Fruit fly (Drosophila melanogaster) whole organism, embryonic: ENCODE results near the gene peng.
A peak's percentile ranks its signal among the peaks of the same experiment; 100 is the strongest.

Experiments used
- Atf3 ChIP-seq: fragments of 200-800 bp; sonication (Bioruptor generic); optimal IDR thresholded peaks from 3 replicates; lab custom pipeline; 2016; ENCODE audit warnings: missing biosample characterization, missing genetic modification characterization
- BtbVII ChIP-seq: fragments of 200-800 bp; sonication (Bioruptor generic); optimal IDR thresholded peaks from 3 replicates; lab custom pipeline; 2017; ENCODE audit warnings: missing biosample characterization, mild to moderate bottlenecking, missing genetic modification characterization
- CG1233 ChIP-seq: fragments of 200-800 bp; sonication (Bioruptor generic); optimal IDR thresholded peaks from 4 replicates; lab custom pipeline; 2018; ENCODE audit warnings: missing biosample characterization, mild to moderate bottlenecking, missing genetic modification characterization
- CG13775 ChIP-seq: fragments of 200-800 bp; sonication (Bioruptor generic); optimal IDR thresholded peaks from 3 replicates; lab custom pipeline; 2017; ENCODE audit warnings: missing biosample characterization, mild to moderate bottlenecking, missing genetic modification characterization
- CG2202 ChIP-seq: fragments of 200-800 bp; sonication (Bioruptor generic); optimal IDR thresholded peaks from 2 replicates; lab custom pipeline; 2018; ENCODE audit warnings: missing biosample characterization, mild to moderate bottlenecking, missing genetic modification characterization
- CG30431 ChIP-seq: fragments of 200-800 bp; sonication (Bioruptor generic); optimal IDR thresholded peaks from 2 replicates; lab custom pipeline; 2017; ENCODE audit warnings: missing biosample characterization, missing genetic modification characterization
- CG31365 ChIP-seq: fragments of 200-800 bp; sonication (Bioruptor generic); optimal IDR thresholded peaks from 2 replicates; lab custom pipeline; 2018; ENCODE audit warnings: missing biosample characterization, mild to moderate bottlenecking, missing genetic modification characterization
- CG32767 ChIP-seq: fragments of 200-800 bp; sonication (Bioruptor generic); IDR thresholded peaks from 2 replicates; pipeline ENCODE4 v1.3.6; 2022; ENCODE audit warnings: missing biosample characterization, missing genetic modification characterization
- CG3838 ChIP-seq: fragments of 200-800 bp; sonication (Bioruptor generic); optimal IDR thresholded peaks from 3 replicates; lab custom pipeline; 2016; ENCODE audit warnings: missing biosample characterization, missing genetic modification characterization
- CG5180 ChIP-seq: fragments of 200-800 bp; sonication (Bioruptor generic); optimal IDR thresholded peaks from 3 replicates; lab custom pipeline; 2017; ENCODE audit warnings: missing biosample characterization, missing genetic modification characterization, mild to moderate bottlenecking, moderate library complexity, missing genetic modification reagents
- CG6254 ChIP-seq: fragments of 200-800 bp; sonication (Bioruptor generic); optimal IDR thresholded peaks from 3 replicates; lab custom pipeline; 2017; ENCODE audit warnings: mild to moderate bottlenecking, missing biosample characterization, missing genetic modification reagents, missing genetic modification characterization
- CG9876 ChIP-seq: fragments of 200-800 bp; sonication (Bioruptor generic); optimal IDR thresholded peaks from 2 replicates; lab custom pipeline; 2016; ENCODE audit warnings: missing biosample characterization, missing genetic modification characterization
- CTCF ChIP-seq: fragments of 200-800 bp; sonication (Bioruptor generic); optimal IDR thresholded peaks from 2 replicates; lab custom pipeline; 2017; ENCODE audit warnings: missing biosample characterization, mild to moderate bottlenecking, missing genetic modification characterization, moderate library complexity
- Dbx ChIP-seq: fragments of 200-800 bp; sonication (Bioruptor generic); IDR thresholded peaks from 3 replicates; pipeline ENCODE4 v1.3.6; 2022; ENCODE audit warnings: missing biosample characterization, missing genetic modification characterization
- Deaf1 ChIP-seq: fragments of 200-800 bp; optimal IDR thresholded peaks from 3 replicates; lab custom pipeline; 2019; ENCODE audit warnings: missing biosample characterization, mild to moderate bottlenecking, missing genetic modification characterization, moderate library complexity
- E2f2 ChIP-seq: fragments of 200-800 bp; sonication (Bioruptor generic); IDR thresholded peaks from 2 replicates; pipeline ENCODE4 v1.3.6; 2022; ENCODE audit warnings: missing biosample characterization, missing genetic modification characterization
- GATAe ChIP-seq: fragments of 200-800 bp; sonication (Bioruptor generic); conservative IDR thresholded peaks from 2 replicates; pipeline ENCODE4 v1.3.6; 2022; ENCODE audit warnings: missing biosample characterization, missing genetic modification characterization
- HLH3B ChIP-seq: fragments of 200-800 bp; sonication (Bioruptor generic); IDR thresholded peaks from 2 replicates; pipeline ENCODE4 v1.3.6; 2022; ENCODE audit warnings: missing biosample characterization, missing genetic modification characterization
- Hmr ChIP-seq: fragments of 200-800 bp; sonication (Bioruptor generic); optimal IDR thresholded peaks from 3 replicates; lab custom pipeline; 2017; ENCODE audit warnings: mild to moderate bottlenecking, missing biosample characterization, missing genetic modification reagents, missing genetic modification characterization
- Hr3 ChIP-seq: fragments of 200-800 bp; sonication (Bioruptor generic); optimal IDR thresholded peaks from 3 replicates; lab custom pipeline; 2016; ENCODE audit warnings: missing biosample characterization, missing genetic modification characterization
- Hr39 ChIP-seq: fragments of >200 bp; optimal IDR thresholded peaks from 2 replicates; lab custom pipeline; 2017
- Rx ChIP-seq: fragments of 200-800 bp; sonication (Bioruptor generic); IDR thresholded peaks from 2 replicates; pipeline ENCODE4 v1.3.6; 2022; ENCODE audit warnings: missing biosample characterization, missing genetic modification characterization
- Sry-δ ChIP-seq: fragments of 200-800 bp; sonication (Bioruptor generic); optimal IDR thresholded peaks from 2 replicates; lab custom pipeline; 2016; ENCODE audit warnings: missing biosample characterization, missing genetic modification characterization
- Trl ChIP-seq, 3 experiments: fragments of >200 bp in 2 of 3; fragments of 200-800 bp in 1 of 3; sonication (Bioruptor generic) in 1 of 3; optimal IDR thresholded peaks; 2 replicates in 1 of 3; 3 replicates in 2 of 3; lab custom pipeline; 2016 to 2017; ENCODE audit warnings: missing biosample characterization in 1 of 3, missing genetic modification characterization in 1 of 3
- Usf ChIP-seq: fragments of 200-800 bp; sonication (Bioruptor generic); optimal IDR thresholded peaks from 2 replicates; lab custom pipeline; 2017; ENCODE audit warnings: missing genotype, missing biosample characterization, missing genetic modification characterization
- bab2 ChIP-seq: fragments of 200-800 bp; sonication (Bioruptor generic); optimal IDR thresholded peaks from 2 replicates; lab custom pipeline; 2016; ENCODE audit warnings: missing biosample characterization, missing genetic modification characterization
- croc ChIP-seq: fragments of 200-800 bp; sonication (Bioruptor generic); conservative IDR thresholded peaks from 3 replicates; pipeline ENCODE4 v1.3.6; 2022; ENCODE audit warnings: missing biosample characterization, missing genetic modification characterization
- da ChIP-seq: fragments of 200-800 bp; sonication (Bioruptor generic); optimal IDR thresholded peaks from 2 replicates; lab custom pipeline; 2016; ENCODE audit warnings: missing biosample characterization, missing genetic modification characterization
- exex ChIP-seq: fragments of 200-800 bp; sonication (Bioruptor generic); optimal IDR thresholded peaks from 4 replicates; lab custom pipeline; 2018; ENCODE audit warnings: missing biosample characterization, mild to moderate bottlenecking, missing genetic modification characterization, moderate library complexity
- fu2 ChIP-seq: fragments of 200-800 bp; sonication (Bioruptor generic); optimal IDR thresholded peaks from 2 replicates; lab custom pipeline; 2016; ENCODE audit warnings: missing biosample characterization, missing genetic modification characterization
- gcm2 ChIP-seq: fragments of 200-800 bp; sonication (Bioruptor generic); optimal IDR thresholded peaks from 2 replicates; lab custom pipeline; 2016; ENCODE audit warnings: missing biosample characterization, missing genetic modification characterization
- gem ChIP-seq: fragments of 200-800 bp; sonication (Bioruptor generic); optimal IDR thresholded peaks from 2 replicates; lab custom pipeline; 2019; ENCODE audit warnings: missing biosample characterization, mild to moderate bottlenecking, missing genetic modification characterization, moderate library complexity
- gfzf ChIP-seq: fragments of 200-800 bp; sonication (Bioruptor generic); optimal IDR thresholded peaks from 2 replicates; lab custom pipeline; 2016; ENCODE audit warnings: missing biosample characterization, mild to moderate bottlenecking, missing genetic modification characterization, moderate library complexity
- grn ChIP-seq: fragments of 200-800 bp; sonication (Bioruptor generic); optimal IDR thresholded peaks from 3 replicates; lab custom pipeline; 2017; ENCODE audit warnings: missing biosample characterization, missing genetic modification characterization
- gt ChIP-seq: fragments of 200-800 bp; sonication (Bioruptor generic); IDR thresholded peaks from 2 replicates; pipeline ENCODE4 v1.3.6; 2022; ENCODE audit warnings: missing biosample characterization, missing genetic modification characterization
- inv ChIP-seq: fragments of 200-800 bp; sonication (Bioruptor generic); IDR thresholded peaks from 2 replicates; pipeline ENCODE4 v1.3.6; 2022; ENCODE audit warnings: missing biosample characterization, missing genetic modification characterization; ENCODE audit not compliant: partially characterized antibody
- luna ChIP-seq: fragments of 200-800 bp; sonication (Bioruptor generic); optimal IDR thresholded peaks from 2 replicates; lab custom pipeline; 2016; ENCODE audit warnings: missing biosample characterization, missing genetic modification characterization
- nerfin-1 ChIP-seq: fragments of 200-800 bp; sonication (Bioruptor generic); optimal IDR thresholded peaks from 3 replicates; lab custom pipeline; 2019; ENCODE audit warnings: missing biosample characterization, mild to moderate bottlenecking, missing genetic modification characterization, moderate library complexity
- odd ChIP-seq: fragments of 200-800 bp; sonication (Bioruptor generic); optimal IDR thresholded peaks from 2 replicates; lab custom pipeline; 2017; ENCODE audit warnings: missing biosample characterization, mild to moderate bottlenecking, missing genetic modification characterization
- pfk ChIP-seq: fragments of 200-800 bp; sonication (Bioruptor generic); optimal IDR thresholded peaks from 2 replicates; lab custom pipeline; 2018; ENCODE audit warnings: missing biosample characterization, mild to moderate bottlenecking, missing genetic modification characterization, moderate library complexity
- ranshi ChIP-seq: fragments of 200-800 bp; sonication (Bioruptor generic); IDR thresholded peaks from 2 replicates; pipeline ENCODE4 v1.3.6; 2022; ENCODE audit warnings: missing biosample characterization, missing genetic modification characterization
- repo ChIP-seq: fragments of 200-800 bp; sonication (Bioruptor generic); optimal IDR thresholded peaks from 2 replicates; lab custom pipeline; 2016; ENCODE audit warnings: missing biosample characterization, missing genetic modification characterization
- row ChIP-seq: fragments of 200-800 bp; sonication (Bioruptor generic); IDR thresholded peaks from 3 replicates; pipeline ENCODE4 v1.3.6; 2022; ENCODE audit warnings: missing biosample characterization, missing genetic modification characterization
- salm ChIP-seq: fragments of 200-800 bp; sonication (Bioruptor generic); optimal IDR thresholded peaks from 2 replicates; lab custom pipeline; 2018; ENCODE audit warnings: missing biosample characterization, mild to moderate bottlenecking, missing genetic modification characterization
- schlank ChIP-seq: fragments of 200-800 bp; sonication (Bioruptor generic); optimal IDR thresholded peaks from 2 replicates; lab custom pipeline; 2018; ENCODE audit warnings: missing biosample characterization, mild to moderate bottlenecking, missing genetic modification characterization
- sima ChIP-seq: fragments of 200-800 bp; sonication (Bioruptor generic); optimal IDR thresholded peaks from 2 replicates; lab custom pipeline; 2016; ENCODE audit warnings: missing biosample characterization, missing genetic modification characterization
- slp2 ChIP-seq: fragments of 200-800 bp; sonication (Bioruptor generic); optimal IDR thresholded peaks from 2 replicates; lab custom pipeline; 2016; ENCODE audit warnings: missing biosample characterization, missing genetic modification characterization
- tin ChIP-seq: fragments of 200-800 bp; sonication (Bioruptor generic); optimal IDR thresholded peaks from 3 replicates; lab custom pipeline; 2016; ENCODE audit warnings: missing biosample characterization, missing genetic modification characterization
- vnd ChIP-seq: fragments of 200-800 bp; sonication (Bioruptor generic); IDR thresholded peaks from 3 replicates; pipeline ENCODE4 v1.3.6; 2022; ENCODE audit warnings: missing biosample characterization, missing genetic modification characterization; ENCODE audit not compliant: partially characterized antibody
- vvl ChIP-seq: fragments of 200-800 bp; sonication (Bioruptor generic); IDR thresholded peaks from 2 replicates; pipeline ENCODE4 v1.3.6; 2022; ENCODE audit warnings: missing biosample characterization, missing genetic modification characterization

Gene peng

dm6 chrX:21367363-21368072 lies 17.9 kb upstream of the peng start (continued):
- TF ChIP-seq fu2 (peak; percentile 96), slp2 (GFP tag; lab: Kevin White, UChicago) (peak; percentile 94), CG3838 (peak; percentile 90), CG6254 (peak; percentile 94), GATAe (GFP tag; lab: Robert Waterston, UW) (peak; percentile 83), Sry-δ (GFP tag; lab: Kevin White, UChicago) (peak; percentile 66), Hmr (GFP tag; lab: Kevin White, UChicago) (peak; percentile 98), E2f2 (GFP tag; lab: Robert Waterston, UW) (peak; percentile 82), gcm2 (GFP tag; lab: Kevin White, UChicago) (peak; percentile 93), CG31365 (tag; lab: Kevin White, UChicago) (peak; percentile 88), sima (peak; percentile 85), Trl (optimal IDR thresholded peaks at IDR 0.05; lab: Kevin White, UChicago) (peak in 1 of 2 experiments; percentile 9), Trl (GFP tag; optimal IDR thresholded peaks at IDR 0.05; lab: Kevin White, UChicago) (peak; percentile 94), repo (peak; percentile 88), vnd (GFP tag; lab: Robert Waterston, UW) (no peak), salm (tag; lab: Kevin White, UChicago) (peak; percentile 97), CG30431 (GFP tag; lab: Kevin White, UChicago) (peak; percentile 95), HLH3B (GFP tag; lab: Robert Waterston, UW) (peak; percentile 96), gfzf (GFP tag; lab: Kevin White, UChicago) (no peak), Hr39 (lab: Kevin White, UChicago) (no peak), inv (0 out of 2 replicates have a peak, but pooled peaks have one; percentile 20), Dbx (GFP tag; lab: Robert Waterston, UW) (peak; percentile 97), Deaf1 (tag; lab: Kevin White, UChicago) (peak; percentile 86), Hr3 (GFP tag; lab: Kevin White, UChicago) (peak; percentile 97), nerfin-1 (peak; percentile 97), CG2202 (peak; percentile 94), bab2 (peak; percentile 95), odd (peak; percentile 97), luna (GFP tag; lab: Kevin White, UChicago) (peak; percentile 64), gem (tag; lab: Kevin White, UChicago) (peak; percentile 99), BtbVII (GFP tag; lab: Kevin White, UChicago) (peak; percentile 99), tin (GFP tag; lab: Kevin White, UChicago) (peak; percentile 98), CG9876 (GFP tag; lab: Kevin White, UChicago) (peak; percentile 88), Rx (GFP tag; lab: Robert Waterston, UW) (peak; percentile 93), CG32767 (GFP tag; lab: Robert Waterston, UW) (peak; percentile 95), CTCF (GFP tag; lab: Kevin White, UChicago) (peak; percentile 70), Atf3 (GFP tag; lab: Kevin White, UChicago) (peak; percentile 91), CG5180 (GFP tag; lab: Kevin White, UChicago) (peak; percentile 92), exex (tag; lab: Kevin White, UChicago) (peak; percentile 92), croc (peak; percentile 96), ranshi (GFP tag; lab: Robert Waterston, UW) (peak; percentile 96), CG1233 (GFP tag; lab: Kevin White, UChicago) (peak; percentile 97), pfk (GFP tag; lab: Kevin White, UChicago) (peak; percentile 72), CG13775 (GFP tag; lab: Kevin White, UChicago) (peak; percentile 98), grn (GFP tag; lab: Kevin White, UChicago) (peak; percentile 62), gt (peak; percentile 92), Usf (GFP tag; lab: Kevin White, UChicago) (peak; percentile 87), da (GFP tag; lab: Kevin White, UChicago) (peak; percentile 81), row (GFP tag; lab: Robert Waterston, UW) (peak; percentile 97), vvl (GFP tag; lab: Robert Waterston, UW) (peak; percentile 97), schlank (tag; lab: Kevin White, UChicago) (peak; percentile 98)
